Worm (Caenorhabditis elegans) whole organism, L4 larva: ENCODE results near the gene aqp-2.

Experiments used
- D1046.2 ChIP-seq: fragments of 200-800 bp; sonication (Bioruptor generic); IDR thresholded peaks from 2 replicates; pipeline ENCODE4 v1.3.6; 2022; ENCODE audit warnings: missing genetic modification characterization, missing compliant biosample characterization
- F37D6.2 ChIP-seq: sonication (generic microtip); optimal IDR thresholded peaks from 2 replicates; lab custom pipeline; 2016; ENCODE audit warnings: mild to moderate bottlenecking, missing genetic modification characterization, missing compliant biosample characterization
- T20F7.1 ChIP-seq: fragments of 200-800 bp; sonication (Bioruptor generic); optimal IDR thresholded peaks from 2 replicates; lab custom pipeline; 2018; ENCODE audit warnings: mild to moderate bottlenecking, missing genetic modification characterization, missing compliant biosample characterization
- T26A8.4 ChIP-seq: fragments of 200-800 bp; sonication (Bioruptor generic); IDR thresholded peaks from 2 replicates; pipeline ENCODE4 v1.3.6; 2022; ENCODE audit warnings: missing genetic modification characterization, missing compliant biosample characterization
- Y48G9A.11 ChIP-seq: fragments of 200-800 bp; sonication (Bioruptor generic); IDR thresholded peaks from 2 replicates; pipeline ENCODE4 v1.3.6; 2022; ENCODE audit warnings: missing genetic modification reagents, missing genetic modification characterization, missing compliant biosample characterization
- ZK546.5 ChIP-seq, 2 experiments: sonication (generic microtip); optimal IDR thresholded peaks; 2 replicates each; lab custom pipeline; 2017; ENCODE audit warnings: missing biosample characterization in 2 of 2, missing genetic modification characterization in 2 of 2
- aha-1 ChIP-seq: fragments of 150-350 bp; peaks from one replicate; lab custom pipeline; 2014; ENCODE audit warnings: missing biosample characterization, missing genetic modification characterization
- arid-1 ChIP-seq: fragments of 200-800 bp; sonication (Bioruptor generic); conservative IDR thresholded peaks from 2 replicates; pipeline ENCODE4 v1.3.6; 2022; ENCODE audit warnings: missing genetic modification reagents, missing genetic modification characterization, missing compliant biosample characterization
- ceh-28 ChIP-seq: fragments of 150-350 bp; optimal IDR thresholded peaks from 2 replicates; lab custom pipeline; 2014; ENCODE audit warnings: missing biosample characterization, missing genetic modification reagents, missing genetic modification characterization
- ceh-32 ChIP-seq: sonication (generic microtip); optimal IDR thresholded peaks from 2 replicates; lab custom pipeline; 2016; ENCODE audit warnings: mild to moderate bottlenecking, missing genetic modification characterization, missing compliant biosample characterization; ENCODE audit not compliant: poor library complexity
- ceh-62 ChIP-seq: sonication (generic microtip); optimal IDR thresholded peaks from 2 replicates; lab custom pipeline; 2017; ENCODE audit warnings: missing biosample characterization, missing genetic modification characterization
- ctbp-1 ChIP-seq: fragments of 200-800 bp; sonication (Bioruptor generic); IDR thresholded peaks from 2 replicates; pipeline ENCODE4 v1.3.6; 2022; ENCODE audit warnings: missing genetic modification reagents, missing genetic modification characterization, missing compliant biosample characterization
- daf-16 ChIP-seq, 3 experiments: sonication (generic microtip); optimal IDR thresholded peaks; 2 replicates each; lab custom pipeline; 2016 to 2017; ENCODE audit warnings: missing genetic modification characterization in 3 of 3, missing genetic modification reagents in 3 of 3, mild to moderate bottlenecking in 2 of 3, missing compliant biosample characterization in 2 of 3, missing biosample characterization in 1 of 3, moderate library complexity in 1 of 3
- dmd-6 ChIP-seq: fragments of 200-800 bp; sonication (Bioruptor generic); IDR thresholded peaks from 2 replicates; pipeline ENCODE4 v1.3.6; 2022; ENCODE audit warnings: missing genetic modification reagents, missing genetic modification characterization, missing compliant biosample characterization
- dpl-1 ChIP-seq: fragments of 150-350 bp; optimal IDR thresholded peaks from 2 replicates; lab custom pipeline; 2014; ENCODE audit warnings: missing biosample characterization, missing genetic modification reagents, missing genetic modification characterization
- dve-1 ChIP-seq: sonication (generic microtip); optimal IDR thresholded peaks from 2 replicates; lab custom pipeline; 2017; ENCODE audit warnings: antibody characterized with exemption, mild to moderate bottlenecking, missing genetic modification characterization, missing compliant biosample characterization; ENCODE audit not compliant: insufficient read depth
- egl-27 ChIP-seq: sonication (generic microtip); optimal IDR thresholded peaks from 3 replicates; lab custom pipeline; 2017; ENCODE audit warnings: missing biosample characterization, missing genetic modification reagents, missing genetic modification characterization
- egl-43 ChIP-seq: fragments of 200-800 bp; sonication (Bioruptor generic); IDR thresholded peaks from 2 replicates; pipeline ENCODE4 v1.3.6; 2022; ENCODE audit warnings: missing genetic modification reagents, missing genetic modification characterization, missing compliant biosample characterization
- fkh-10 ChIP-seq: fragments of 150-350 bp; optimal IDR thresholded peaks from 2 replicates; lab custom pipeline; 2014; ENCODE audit warnings: missing biosample characterization, missing genetic modification reagents, missing genetic modification characterization
- fos-1 ChIP-seq: fragments of 150-350 bp; optimal IDR thresholded peaks from 2 replicates; lab custom pipeline; 2014; ENCODE audit warnings: missing biosample characterization, missing genetic modification characterization
- gei-8 ChIP-seq: fragments of 200-800 bp; sonication (Bioruptor generic); optimal IDR thresholded peaks from 2 replicates; lab custom pipeline; 2018; ENCODE audit warnings: mild to moderate bottlenecking, missing genetic modification characterization, missing compliant biosample characterization
- hif-1 ChIP-seq, 2 experiments: sonication (generic microtip); optimal IDR thresholded peaks; 2 replicates each; lab custom pipeline; 2016 to 2017; ENCODE audit warnings: missing compliant biosample characterization in 2 of 2, missing genetic modification characterization in 2 of 2, missing genetic modification reagents in 2 of 2, missing genotype in 2 of 2, mild to moderate bottlenecking in 1 of 2
- hmg-1.1 ChIP-seq: fragments of 200-800 bp; sonication (Bioruptor generic); IDR thresholded peaks from 2 replicates; pipeline ENCODE4 v1.3.6; 2022; ENCODE audit warnings: missing genetic modification reagents, missing genetic modification characterization, missing compliant biosample characterization
- jun-1 ChIP-seq: fragments of 150-350 bp; optimal IDR thresholded peaks from 2 replicates; lab custom pipeline; 2014; ENCODE audit warnings: missing biosample characterization, missing genetic modification reagents, missing genetic modification characterization
- lim-7 ChIP-seq: fragments of 200-800 bp; sonication (Bioruptor generic); IDR thresholded peaks from 2 replicates; pipeline ENCODE4 v1.3.6; 2022; ENCODE audit warnings: missing genetic modification characterization, missing compliant biosample characterization
- lin-1 ChIP-seq: fragments of 200-800 bp; sonication (Bioruptor generic); IDR thresholded peaks from 2 replicates; pipeline ENCODE4 v1.3.6; 2022; ENCODE audit warnings: missing genetic modification reagents, missing genetic modification characterization, missing compliant biosample characterization
- lin-13 ChIP-seq: fragments of 150-350 bp; optimal IDR thresholded peaks from 2 replicates; lab custom pipeline; 2014; ENCODE audit warnings: missing biosample characterization, missing genetic modification reagents, missing genetic modification characterization
- lin-15B ChIP-seq: fragments of 150-350 bp; sonication (generic microtip); optimal IDR thresholded peaks from 3 replicates; lab custom pipeline; 2014; ENCODE audit warnings: missing biosample characterization, missing genetic modification characterization
- lin-29 ChIP-seq: fragments of 200-800 bp; sonication (Bioruptor generic); IDR thresholded peaks from 2 replicates; pipeline ENCODE4 v1.3.6; 2022; ENCODE audit warnings: missing genetic modification reagents, missing genetic modification characterization, missing compliant biosample characterization
- mdt-29 ChIP-seq: fragments of 200-800 bp; sonication (Bioruptor generic); IDR thresholded peaks from 2 replicates; pipeline ENCODE4 v1.3.6; 2022; ENCODE audit warnings: missing genetic modification reagents, missing genetic modification characterization, missing compliant biosample characterization
- mep-1 ChIP-seq: fragments of 150-350 bp; sonication (generic microtip); optimal IDR thresholded peaks from 3 replicates; lab custom pipeline; 2014; ENCODE audit warnings: missing biosample characterization, missing genetic modification characterization
- nhr-11 ChIP-seq: fragments of 150-350 bp; optimal IDR thresholded peaks from 2 replicates; lab custom pipeline; 2014; ENCODE audit warnings: missing biosample characterization, missing genetic modification characterization
- nhr-237 ChIP-seq: sonication (generic microtip); optimal IDR thresholded peaks from 2 replicates; lab custom pipeline; 2017; ENCODE audit warnings: missing biosample characterization, missing genetic modification characterization
- nhr-41 ChIP-seq: fragments of 200-800 bp; sonication (Bioruptor generic); IDR thresholded peaks from 2 replicates; pipeline ENCODE4 v1.3.6; 2022; ENCODE audit warnings: missing genetic modification reagents, missing genetic modification characterization, missing compliant biosample characterization
- nhr-42 ChIP-seq: fragments of 200-800 bp; sonication (Bioruptor generic); IDR thresholded peaks from 2 replicates; pipeline ENCODE4 v1.3.6; 2022; ENCODE audit warnings: missing genetic modification characterization, missing compliant biosample characterization
- nhr-48 ChIP-seq: sonication (generic microtip); optimal IDR thresholded peaks from 2 replicates; lab custom pipeline; 2016; ENCODE audit warnings: mild to moderate bottlenecking, missing genetic modification characterization, missing compliant biosample characterization
- nhr-77 ChIP-seq: fragments of 150-350 bp; optimal IDR thresholded peaks from 2 replicates; lab custom pipeline; 2014; ENCODE audit warnings: missing biosample characterization, missing genetic modification characterization
- pha-4 ChIP-seq, 2 experiments: fragments of 150-350 bp in 1 of 2; fragments of 200-800 bp in 1 of 2; sonication (Bioruptor generic) in 1 of 2; IDR thresholded peaks in 1 of 2; optimal IDR thresholded peaks in 1 of 2; 2 replicates each; pipeline versions ENCODE4 v1.3.6 to Lab custom; 2014 to 2022; ENCODE audit warnings: missing genetic modification characterization in 2 of 2, missing genetic modification reagents in 2 of 2, missing biosample characterization in 1 of 2, missing compliant biosample characterization in 1 of 2
- saeg-2 ChIP-seq: fragments of 200-800 bp; sonication (Bioruptor generic); IDR thresholded peaks from 2 replicates; pipeline ENCODE4 v1.3.6; 2022; ENCODE audit warnings: missing genetic modification reagents, missing genetic modification characterization, missing compliant biosample characterization
- set-16 ChIP-seq: fragments of 200-800 bp; sonication (Bioruptor generic); IDR thresholded peaks from 2 replicates; pipeline ENCODE4 v1.3.6; 2022; ENCODE audit warnings: missing genetic modification reagents, missing genetic modification characterization, missing compliant biosample characterization
- skn-1 ChIP-seq: fragments of 150-350 bp; optimal IDR thresholded peaks from 2 replicates; lab custom pipeline; 2014; ENCODE audit warnings: missing biosample characterization, missing genetic modification characterization
- snpc-4 ChIP-seq: fragments of 150-350 bp; optimal IDR thresholded peaks from 2 replicates; lab custom pipeline; 2014; ENCODE audit warnings: missing biosample characterization, missing genetic modification characterization
- spr-3 ChIP-seq: fragments of 200-800 bp; sonication (Bioruptor generic); optimal IDR thresholded peaks from 2 replicates; lab custom pipeline; 2018; ENCODE audit warnings: mild to moderate bottlenecking, missing genetic modification characterization, missing compliant biosample characterization
- tra-1 ChIP-seq: fragments of 200-800 bp; sonication (Bioruptor generic); IDR thresholded peaks from 2 replicates; pipeline ENCODE4 v1.3.6; 2022; ENCODE audit warnings: missing genetic modification reagents, missing genetic modification characterization, missing compliant biosample characterization
- unc-130 ChIP-seq: sonication (generic microtip); optimal IDR thresholded peaks from 2 replicates; lab custom pipeline; 2016; ENCODE audit warnings: missing genetic modification reagents, missing genetic modification characterization, missing compliant biosample characterization
- unc-62 ChIP-seq, 3 experiments: fragments of 150-350 bp in 1 of 3; sonication (generic microtip); optimal IDR thresholded peaks in 2 of 3; peaks in 1 of 3; 1 replicate in 1 of 3; 2 replicates in 2 of 3; lab custom pipeline; 2014 to 2017; ENCODE audit warnings: missing biosample characterization in 3 of 3, missing genetic modification characterization in 3 of 3, missing genetic modification reagents in 3 of 3, missing genotype in 1 of 3
- vab-7 ChIP-seq: fragments of 200-800 bp; sonication (Bioruptor generic); IDR thresholded peaks from 2 replicates; pipeline ENCODE4 v1.3.6; 2022; ENCODE audit warnings: missing genetic modification reagents, missing genetic modification characterization, missing compliant biosample characterization
- zfp-2 ChIP-seq: sonication (generic microtip); optimal IDR thresholded peaks from 2 replicates; lab custom pipeline; 2016; ENCODE audit warnings: mild to moderate bottlenecking, missing genetic modification characterization, missing compliant biosample characterization
- ztf-11 ChIP-seq: fragments of 150-350 bp; optimal IDR thresholded peaks from 2 replicates; lab custom pipeline; 2014; ENCODE audit warnings: missing biosample characterization, missing genetic modification characterization
- ztf-7 ChIP-seq: fragments of 150-350 bp; optimal IDR thresholded peaks from 2 replicates; lab custom pipeline; 2014; ENCODE audit warnings: missing biosample characterization, missing genetic modification characterization

Gene aqp-2

ce11 chrII:9273984-9274383, 12.2 kb upstream of the aqp-2 start:
- TF ChIP-seq mdt-29 (GFP tag; lab: Robert Waterston, UW) (peak; percentile 60; the same call in 1 of the 2 replicates), nhr-237 (tag; lab: Kevin White, UChicago) (no peak), ceh-62 (no peak), D1046.2 (GFP tag; lab: Robert Waterston, UW) (0 out of 2 replicates have a peak, but pooled peaks have one; percentile 35), aha-1 (peak; percentile 78), lin-15B (tag; lab: Kevin White, UChicago) (no peak), Y48G9A.11 (GFP tag; lab: Robert Waterston, UW) (no peak), hif-1 (tag; optimal IDR thresholded peaks at IDR 0.05; lab: Kevin White, UChicago) (peak in 1 of 2 experiments; percentile 71), lim-7 (no peak), ceh-28 (tag; lab: Kevin White, UChicago) (peak; percentile 19), lin-1 (GFP tag; lab: Robert Waterston, UW) (peak; percentile 83), ztf-11 (tag; lab: Kevin White, UChicago) (no peak), dve-1 (tag; lab: Kevin White, UChicago) (peak; percentile 62), vab-7 (GFP tag; lab: Robert Waterston, UW) (no peak), dmd-6 (GFP tag; lab: Robert Waterston, UW) (peak; percentile 92), skn-1 (tag; lab: Kevin White, UChicago) (no peak), zfp-2 (no peak), saeg-2 (no peak), gei-8 (GFP tag; lab: Kevin White, UChicago) (peak; percentile 49), ztf-7 (tag; lab: Kevin White, UChicago) (no peak), ceh-32 (tag; lab: Kevin White, UChicago) (no peak), tra-1 (peak; percentile 84), arid-1 (peak; percentile 55; the same call in 1 of the 2 replicates), hmg-1.1 (GFP tag; lab: Robert Waterston, UW) (peak; percentile 92), nhr-77 (tag; lab: Kevin White, UChicago) (peak; percentile 67), ctbp-1 (GFP tag; lab: Robert Waterston, UW) (peak; percentile 55; the same call in 1 of the 2 replicates), egl-27 (no peak), daf-16 (GFP tag; optimal IDR thresholded peaks at IDR 0.05; lab: Kevin White, UChicago) (peak; percentile 2 to 45), daf-16 (tag; optimal IDR thresholded peaks at IDR 0.05; lab: Kevin White, UChicago) (peak; percentile 70), lin-13 (GFP tag; lab: Kevin White, UChicago) (peak; percentile 19), spr-3 (GFP tag; lab: Kevin White, UChicago) (peak; percentile 30), egl-43 (GFP tag; lab: Robert Waterston, UW) (0 out of 2 replicates have a peak, but pooled peaks have one; percentile 65), T26A8.4 (GFP tag; lab: Robert Waterston, UW) (peak; percentile 77), fos-1 (no peak), mep-1 (peak; percentile 82), T20F7.1 (GFP tag; lab: Kevin White, UChicago) (peak; percentile 65), dpl-1 (GFP tag; lab: Kevin White, UChicago) (peak; percentile 50), pha-4 (GFP tag; IDR thresholded peaks at IDR 0.05; lab: Robert Waterston, UW) (peak; percentile 72), pha-4 (tag; optimal IDR thresholded peaks at IDR 0.05; lab: Kevin White, UChicago) (peak; percentile 55), nhr-41 (GFP tag; lab: Robert Waterston, UW) (no peak), jun-1 (tag; lab: Kevin White, UChicago) (peak; percentile 53), unc-130 (GFP tag; lab: Kevin White, UChicago) (no peak), unc-62 (GFP tag; optimal IDR thresholded peaks at IDR 0.05 in 1 of 2; lab: Kevin White, UChicago) (peak in 1 of 2 experiments; percentile 99), unc-62 (tag; optimal IDR thresholded peaks at IDR 0.05; lab: Kevin White, UChicago) (no peak), snpc-4 (tag; lab: Kevin White, UChicago) (no peak), F37D6.2 (tag; lab: Kevin White, UChicago) (peak; percentile 29), nhr-42 (GFP tag; lab: Robert Waterston, UW) (peak; percentile 72; the same call in 1 of the 2 replicates), nhr-48 (tag; lab: Kevin White, UChicago) (peak; percentile 79), fkh-10 (GFP tag; lab: Kevin White, UChicago) (peak; percentile 60), lin-29 (no peak), ZK546.5 (tag; optimal IDR thresholded peaks at IDR 0.05; lab: Kevin White, UChicago) (no peak), set-16 (GFP tag; lab: Robert Waterston, UW) (0 out of 2 replicates have a peak, but pooled peaks have one; percentile 25), nhr-11 (tag; lab: Kevin White, UChicago) (peak; percentile 79)
